Fruit fly (Drosophila melanogaster): ENCODE data around the gene Tpt.

Tpt gene

dm6 chr3L:8405123-8405522, at the start of gene Tpt, which contains the start of the genes mkg-p and CG13667 (continued):
- TF ChIP-seq chm (GFP tag; IDR thresholded peaks at IDR 0.05) (no peak), CG3726 (GFP tag; IDR thresholded peaks at IDR 0.05) (no peak), CG18262 (tag; optimal IDR thresholded peaks at IDR 0.05) (no peak), Awh (GFP tag; IDR thresholded peaks at IDR 0.05) (no peak), Ravus (GFP tag; IDR thresholded peaks at IDR 0.05) (no peak), Med (GFP tag) (peak; percentile 76), nerfin-2 (GFP tag; IDR thresholded peaks at IDR 0.05; ENCODE audit: partially characterized antibody) (no peak; the same call in 1 of the 2 replicates), kni (GFP tag; optimal IDR thresholded peaks at IDR 0.05) (no peak), Ssrp (tag; optimal IDR thresholded peaks at IDR 0.05) (no peak), Dll (GFP tag; IDR thresholded peaks at IDR 0.05; ENCODE audit: partially characterized antibody) (peak; percentile 89), CG10979 (tag; optimal IDR thresholded peaks at IDR 0.05) (no peak), CG10462 (GFP tag; optimal IDR thresholded peaks at IDR 0.05) (no peak), CG7987 (GFP tag; optimal IDR thresholded peaks at IDR 0.05) (no peak), bigmax (GFP tag; optimal IDR thresholded peaks at IDR 0.05) (no peak), ci (GFP tag; IDR thresholded peaks at IDR 0.05) (no peak), CG10147 (GFP tag; optimal IDR thresholded peaks at IDR 0.05) (no peak), CG4707 (GFP tag; optimal IDR thresholded peaks at IDR 0.05) (no peak), oc (tag; optimal IDR thresholded peaks at IDR 0.05) (no peak), E2f2 (GFP tag; IDR thresholded peaks at IDR 0.05) (peak; percentile 63), cad (GFP tag; optimal IDR thresholded peaks at IDR 0.05) (no peak), CG15514 (GFP tag; optimal IDR thresholded peaks at IDR 0.05) (peak; percentile 66), ewg (GFP tag; optimal IDR thresholded peaks at IDR 0.05) (no peak), CG34422 (GFP tag; IDR thresholded peaks at IDR 0.05) (0 out of 3 replicates have a peak, but pooled peaks have one; percentile 31), CG31365 (tag; optimal IDR thresholded peaks at IDR 0.05) (no peak), twi (tag; optimal IDR thresholded peaks at IDR 0.05) (no peak), CG4820 (GFP tag; optimal IDR thresholded peaks at IDR 0.05) (no peak), so (GFP tag; IDR thresholded peaks at IDR 0.05) (no peak), CG4424 (GFP tag; optimal IDR thresholded peaks at IDR 0.05) (no peak), Aef1 (GFP tag; IDR thresholded peaks at IDR 0.05) (no peak), gem (tag; optimal IDR thresholded peaks at IDR 0.05) (no peak), Bgb (GFP tag; IDR thresholded peaks at IDR 0.05; ENCODE audit: partially characterized antibody) (peak; percentile 84), Blimp-1 (GFP tag; optimal IDR thresholded peaks at IDR 0.05) (no peak), CG8388 (GFP tag; optimal IDR thresholded peaks at IDR 0.05) (no peak), CG9727 (GFP tag; optimal IDR thresholded peaks at IDR 0.05) (no peak), CG2875 (GFP tag; optimal IDR thresholded peaks at IDR 0.05) (no peak), chif (GFP tag; optimal IDR thresholded peaks at IDR 0.05) (no peak), ttk (GFP tag; IDR thresholded peaks at IDR 0.05) (no peak), Six4 (GFP tag; optimal IDR thresholded peaks at IDR 0.05) (no peak), croc (GFP tag; conservative IDR thresholded peaks at IDR 0.05) (no peak), CG17361 (GFP tag; IDR thresholded peaks at IDR 0.05) (no peak), Oli (tag; optimal IDR thresholded peaks at IDR 0.05) (no peak), HLHmδ (GFP tag; optimal IDR thresholded peaks at IDR 0.05) (no peak), dpn (GFP tag; optimal IDR thresholded peaks at IDR 0.05) (peak in 1 of 2 experiments; percentile 26), CG1602 (GFP tag; optimal IDR thresholded peaks at IDR 0.05) (no peak), tin (GFP tag; optimal IDR thresholded peaks at IDR 0.05) (no peak), C15 (GFP tag; IDR thresholded peaks at IDR 0.05) (no peak), CG11696 (GFP tag; IDR thresholded peaks at IDR 0.05) (no peak), BEAF-32 (GFP tag; optimal IDR thresholded peaks at IDR 0.05) (peak; percentile 88), B-H2 (GFP tag; optimal IDR thresholded peaks at IDR 0.05) (no peak), CG9797 (GFP tag; optimal IDR thresholded peaks at IDR 0.05) (peak; percentile 82), ken (GFP tag; IDR thresholded peaks at IDR 0.05) (no peak)

Measured in whole organism, embryonic.